Worm (Caenorhabditis elegans) whole organism, young adult: ENCODE data around the gene F10E9.12.
A peak's percentile ranks its signal among the peaks of the same experiment; 100 is the strongest.

ENCODE experiments used
- B0019.2 ChIP-seq: fragments of 200-800 bp; sonication (Bioruptor generic); conservative IDR thresholded peaks from 2 replicates; pipeline ENCODE4 v1.3.6; 2022; ENCODE audit warnings: missing genetic modification reagents, missing genetic modification characterization, missing compliant biosample characterization
- B0035.1 ChIP-seq: sonication (generic microtip); optimal IDR thresholded peaks from 2 replicates; lab custom pipeline; 2016; ENCODE audit warnings: missing genetic modification characterization, mild to moderate bottlenecking, missing compliant biosample characterization, missing genotype, missing genetic modification reagents
- B0261.1 ChIP-seq: sonication (generic microtip); optimal IDR thresholded peaks from 2 replicates; lab custom pipeline; 2016; ENCODE audit warnings: mild to moderate bottlenecking, missing genetic modification characterization, moderate library complexity, missing compliant biosample characterization
- F22D6.2 ChIP-seq: sonication (generic microtip); optimal IDR thresholded peaks from 2 replicates; lab custom pipeline; 2016; ENCODE audit warnings: mild to moderate bottlenecking, missing genetic modification characterization, missing compliant biosample characterization
- F23B12.7 ChIP-seq: sonication (generic microtip); optimal IDR thresholded peaks from 2 replicates; lab custom pipeline; 2017; ENCODE audit warnings: missing genetic modification characterization, mild to moderate bottlenecking, missing compliant biosample characterization, antibody characterized with exemption, moderate library complexity; ENCODE audit not compliant: insufficient read depth
- T26A5.8 ChIP-seq: sonication (generic microtip); optimal IDR thresholded peaks from 2 replicates; lab custom pipeline; 2016; ENCODE audit warnings: missing genetic modification characterization, missing compliant biosample characterization
- Y53F4B.3 ChIP-seq: fragments of 200-800 bp; sonication (Bioruptor generic); IDR thresholded peaks from 2 replicates; pipeline ENCODE4 v1.3.6; 2022; ENCODE audit warnings: missing genetic modification reagents, missing genetic modification characterization, missing compliant biosample characterization
- Y56A3A.18 ChIP-seq: fragments of 200-800 bp; sonication (Bioruptor generic); IDR thresholded peaks from 2 replicates; pipeline ENCODE4 v1.3.6; 2022; ENCODE audit warnings: missing genetic modification reagents, missing genetic modification characterization, missing compliant biosample characterization
- Y79H2A.3 ChIP-seq: fragments of 200-800 bp; sonication (Bioruptor generic); conservative IDR thresholded peaks from 2 replicates; pipeline ENCODE4 v1.3.6; 2022; ENCODE audit warnings: missing genetic modification reagents, missing genetic modification characterization, missing compliant biosample characterization
- ama-1 ChIP-seq, 3 experiments: fragments of 150-350 bp in 1 of 3; sonication (generic microtip) in 2 of 3; optimal IDR thresholded peaks; 2 replicates each; lab custom pipeline; 2014 to 2018; ENCODE audit warnings: missing biosample characterization in 2 of 3, missing genetic modification characterization in 2 of 3, missing genetic modification reagents in 2 of 3
- aptf-2 ChIP-seq: fragments of 200-800 bp; sonication (Bioruptor generic); conservative IDR thresholded peaks from 2 replicates; pipeline ENCODE4 v1.3.6; 2022; ENCODE audit warnings: missing genetic modification reagents, missing genetic modification characterization, missing compliant biosample characterization
- attf-5 ChIP-seq: fragments of 200-800 bp; sonication (Bioruptor generic); optimal IDR thresholded peaks from 2 replicates; lab custom pipeline; 2018; ENCODE audit warnings: mild to moderate bottlenecking, missing genetic modification characterization, missing compliant biosample characterization
- ccch-3 ChIP-seq: fragments of 200-800 bp; sonication (Bioruptor generic); optimal IDR thresholded peaks from 2 replicates; lab custom pipeline; 2018; ENCODE audit warnings: mild to moderate bottlenecking, missing genetic modification characterization, missing compliant biosample characterization
- cebp-1 ChIP-seq, 2 experiments: fragments of 200-800 bp in 1 of 2; sonication (Bioruptor generic) in 1 of 2; sonication (generic microtip) in 1 of 2; IDR thresholded peaks in 1 of 2; optimal IDR thresholded peaks in 1 of 2; 2 replicates each; pipeline versions ENCODE4 v1.3.6 to Lab custom; 2017 to 2022; ENCODE audit warnings: missing compliant biosample characterization in 2 of 2, missing genetic modification characterization in 2 of 2, mild to moderate bottlenecking in 1 of 2, missing genetic modification reagents in 1 of 2, moderate library complexity in 1 of 2
- die-1 ChIP-seq: sonication (generic microtip); optimal IDR thresholded peaks from 2 replicates; lab custom pipeline; 2016; ENCODE audit warnings: missing genotype, mild to moderate bottlenecking, missing genetic modification characterization, missing compliant biosample characterization
- egrh-3 ChIP-seq: fragments of 200-800 bp; sonication (Bioruptor generic); IDR thresholded peaks from 2 replicates; pipeline ENCODE4 v1.3.6; 2022; ENCODE audit warnings: missing genetic modification reagents, missing genetic modification characterization, missing compliant biosample characterization
- ekl-4 ChIP-seq: fragments of 200-800 bp; sonication (Bioruptor generic); IDR thresholded peaks from 2 replicates; pipeline ENCODE4 v1.3.6; 2022; ENCODE audit warnings: missing genetic modification reagents, missing genetic modification characterization, missing compliant biosample characterization
- ets-4 ChIP-seq: fragments of 200-800 bp; sonication (Bioruptor generic); optimal IDR thresholded peaks from 2 replicates; lab custom pipeline; 2018; ENCODE audit warnings: mild to moderate bottlenecking, missing genetic modification characterization, missing compliant biosample characterization
- fkh-3 ChIP-seq: sonication (generic microtip); optimal IDR thresholded peaks from 2 replicates; lab custom pipeline; 2016; ENCODE audit warnings: mild to moderate bottlenecking, missing genetic modification characterization, missing compliant biosample characterization
- hlh-26 ChIP-seq: fragments of 200-800 bp; sonication (Bioruptor generic); conservative IDR thresholded peaks from 2 replicates; pipeline ENCODE4 v1.3.6; 2022; ENCODE audit warnings: missing genetic modification reagents, missing genetic modification characterization, missing compliant biosample characterization
- hsf-1 ChIP-seq: fragments of 200-800 bp; sonication (Bioruptor generic); IDR thresholded peaks from 2 replicates; pipeline ENCODE4 v1.3.6; 2022; ENCODE audit warnings: missing genetic modification reagents, missing genetic modification characterization, missing compliant biosample characterization
- let-526 ChIP-seq: fragments of 200-800 bp; sonication (Bioruptor generic); IDR thresholded peaks from 2 replicates; pipeline ENCODE4 v1.3.6; 2022; ENCODE audit warnings: missing genetic modification reagents, missing genetic modification characterization, missing compliant biosample characterization
- let-607 ChIP-seq, 2 experiments: fragments of 200-800 bp in 1 of 2; sonication (Bioruptor generic) in 1 of 2; sonication (generic microtip) in 1 of 2; optimal IDR thresholded peaks; 2 replicates each; lab custom pipeline; 2016 to 2018; ENCODE audit warnings: mild to moderate bottlenecking in 2 of 2, missing compliant biosample characterization in 2 of 2, missing genetic modification characterization in 2 of 2, moderate library complexity in 2 of 2, missing genotype in 1 of 2
- lin-35 ChIP-seq, 3 experiments: fragments of 150-350 bp in 2 of 3; sonication (generic microtip) in 1 of 3; optimal IDR thresholded peaks; 2 replicates each; lab custom pipeline; 2014 to 2018; ENCODE audit warnings: missing biosample characterization in 3 of 3, missing genetic modification characterization in 3 of 3, missing genetic modification reagents in 3 of 3
- madf-6 ChIP-seq: fragments of 200-800 bp; sonication (Bioruptor generic); IDR thresholded peaks from 2 replicates; pipeline ENCODE4 v1.3.6; 2022; ENCODE audit warnings: missing genetic modification reagents, missing genetic modification characterization, missing compliant biosample characterization
- madf-8 ChIP-seq: fragments of 200-800 bp; sonication (Bioruptor generic); conservative IDR thresholded peaks from 2 replicates; pipeline ENCODE4 v1.3.6; 2022; ENCODE audit warnings: missing genetic modification reagents, missing genetic modification characterization, missing compliant biosample characterization
- mcd-1 ChIP-seq: fragments of 200-800 bp; sonication (Bioruptor generic); IDR thresholded peaks from 2 replicates; pipeline ENCODE4 v1.3.6; 2022; ENCODE audit warnings: missing genetic modification reagents, missing genetic modification characterization, missing compliant biosample characterization
- mel-28 ChIP-seq: sonication (generic microtip); optimal IDR thresholded peaks from 2 replicates; lab custom pipeline; 2016; ENCODE audit warnings: borderline replicate concordance, mild to moderate bottlenecking, missing genetic modification characterization, missing compliant biosample characterization
- nfya-1 ChIP-seq: sonication (generic microtip); optimal IDR thresholded peaks from 2 replicates; lab custom pipeline; 2017; ENCODE audit warnings: antibody characterized with exemption, missing compliant biosample characterization, missing genetic modification characterization, borderline replicate concordance; ENCODE audit not compliant: insufficient read depth
- nfyb-1 ChIP-seq: fragments of 200-800 bp; sonication (Bioruptor generic); IDR thresholded peaks from 2 replicates; pipeline ENCODE4 v1.3.6; 2022; ENCODE audit warnings: missing genetic modification reagents, missing genetic modification characterization, missing compliant biosample characterization
- nhr-179 ChIP-seq: sonication (generic microtip); optimal IDR thresholded peaks from 2 replicates; lab custom pipeline; 2016; ENCODE audit warnings: mild to moderate bottlenecking, missing genetic modification characterization, missing compliant biosample characterization
- nhr-80 ChIP-seq: sonication (generic microtip); optimal IDR thresholded peaks from 2 replicates; lab custom pipeline; 2016; ENCODE audit warnings: missing genetic modification characterization, missing compliant biosample characterization
- pha-4 ChIP-seq: fragments of 150-350 bp; sonication (generic microtip); optimal IDR thresholded peaks from 2 replicates; lab custom pipeline; 2014; ENCODE audit warnings: missing biosample characterization, missing genetic modification reagents, missing genetic modification characterization
- repo-1 ChIP-seq: sonication (generic microtip); optimal IDR thresholded peaks from 2 replicates; lab custom pipeline; 2017; ENCODE audit warnings: mild to moderate bottlenecking, missing genetic modification characterization, missing compliant biosample characterization
- sdz-38 ChIP-seq: sonication (generic microtip); optimal IDR thresholded peaks from 2 replicates; lab custom pipeline; 2016; ENCODE audit warnings: missing genotype, missing genetic modification characterization, missing compliant biosample characterization
- sea-2 ChIP-seq: fragments of 200-800 bp; sonication (Bioruptor generic); IDR thresholded peaks from 2 replicates; pipeline ENCODE4 v1.3.6; 2022; ENCODE audit warnings: missing genetic modification characterization, missing compliant biosample characterization
- snpc-4 ChIP-seq, 5 experiments: fragments of 150-350 bp in 1 of 5; sonication (generic microtip) in 4 of 5; optimal IDR thresholded peaks; 2 replicates each; lab custom pipeline; 2014 to 2018; ENCODE audit warnings: missing genetic modification characterization in 5 of 5, missing biosample characterization in 3 of 5, antibody characterized with exemption in 2 of 5, mild to moderate bottlenecking in 2 of 5, missing compliant biosample characterization in 2 of 5, missing genotype in 2 of 5, moderate library complexity in 2 of 5, missing genetic modification reagents in 1 of 5
- ztf-26 ChIP-seq: sonication (generic microtip); optimal IDR thresholded peaks from 2 replicates; lab custom pipeline; 2017; ENCODE audit warnings: missing genetic modification characterization, missing compliant biosample characterization

The F10E9.12 gene

ce11 chrIII:8319100-8319499 lies 5.2 kb upstream of the F10E9.12 start, which contains the start of gene F10E9.11 (continued):
- TF ChIP-seq cebp-1 (GFP tag; IDR thresholded peaks at IDR 0.05; lab: Robert Waterston, UW): 0 out of 2 replicates have a peak, but pooled peaks have one; percentile 25
- TF ChIP-seq cebp-1 (tag; optimal IDR thresholded peaks at IDR 0.05; lab: Kevin White, UChicago): no peak
- TF ChIP-seq aptf-2 (GFP tag; lab: Robert Waterston, UW): 0 out of 2 replicates have a peak, but pooled peaks have one; percentile 37
- TF ChIP-seq Y53F4B.3: no peak
- TF ChIP-seq Y56A3A.18 (GFP tag; lab: Robert Waterston, UW): no peak
- no peak for TF ChIP-seq sdz-38
- 0 out of 2 replicates have a peak, but pooled peaks have one; percentile 5 for TF ChIP-seq hsf-1 (GFP tag; lab: Robert Waterston, UW)
- TF ChIP-seq nfyb-1 (GFP tag; lab: Robert Waterston, UW): peak; percentile 64
- TF ChIP-seq let-526: peak; percentile 81
- peak; percentile 39 for TF ChIP-seq F23B12.7 (tag; lab: Kevin White, UChicago)
- peak; percentile 62 for TF ChIP-seq ekl-4 (GFP tag; lab: Robert Waterston, UW)
- peak; percentile 74 for TF ChIP-seq B0019.2 (GFP tag; lab: Robert Waterston, UW)
- peak; percentile 11 to 68 (median 28) for TF ChIP-seq lin-35 (GFP tag; optimal IDR thresholded peaks at IDR 0.05; lab: Kevin White, UChicago)
- TF ChIP-seq F22D6.2 (tag; lab: Kevin White, UChicago): no peak
- TF ChIP-seq egrh-3 (GFP tag; lab: Robert Waterston, UW): 0 out of 2 replicates have a peak, but pooled peaks have one; percentile 14
- TF ChIP-seq Y79H2A.3 (GFP tag; lab: Robert Waterston, UW): no peak
- no peak for TF ChIP-seq ama-1 (optimal IDR thresholded peaks at IDR 0.05; lab: Kevin White, UChicago)
- no peak for TF ChIP-seq ama-1 (GFP tag; optimal IDR thresholded peaks at IDR 0.05; lab: Kevin White, UChicago)
- peak; percentile 71 for TF ChIP-seq mcd-1 (GFP tag; lab: Robert Waterston, UW)
- TF ChIP-seq nhr-179: no peak
- TF ChIP-seq ccch-3: no peak
- TF ChIP-seq mel-28 (tag; lab: Kevin White, UChicago): no peak
- no peak for TF ChIP-seq B0261.1 (tag; lab: Kevin White, UChicago)
- no peak for TF ChIP-seq ets-4 (GFP tag; lab: Kevin White, UChicago)
- TF ChIP-seq let-607 (tag; optimal IDR thresholded peaks at IDR 0.05; lab: Kevin White, UChicago): peak in 1 of 2 experiments; percentile 33
- peak; percentile 5 for TF ChIP-seq pha-4 (tag; lab: Kevin White, UChicago)
- TF ChIP-seq repo-1 (tag; lab: Kevin White, UChicago): no peak
- no peak for TF ChIP-seq hlh-26 (GFP tag; lab: Robert Waterston, UW)
- TF ChIP-seq madf-8: peak; percentile 69
- TF ChIP-seq snpc-4 (GFP tag; optimal IDR thresholded peaks at IDR 0.05; lab: Kevin White, UChicago): no peak
- TF ChIP-seq snpc-4 (tag; optimal IDR thresholded peaks at IDR 0.05; lab: Kevin White, UChicago): peak in 2 of 4 experiments; percentile 37 to 56
- TF ChIP-seq madf-6 (GFP tag; lab: Robert Waterston, UW): peak; percentile 84
- TF ChIP-seq sea-2 (GFP tag; lab: Robert Waterston, UW): no peak
- no peak for TF ChIP-seq T26A5.8 (tag; lab: Kevin White, UChicago)
- TF ChIP-seq die-1: no peak
- TF ChIP-seq attf-5 (GFP tag; lab: Kevin White, UChicago): peak; percentile 67
- no peak for TF ChIP-seq nhr-80 (tag; lab: Kevin White, UChicago)
- TF ChIP-seq ztf-26 (tag; lab: Kevin White, UChicago): no peak
- TF ChIP-seq fkh-3 (tag; lab: Kevin White, UChicago): no peak
- TF ChIP-seq nfya-1 (tag; lab: Kevin White, UChicago): no peak
- TF ChIP-seq B0035.1 (tag; lab: Kevin White, UChicago): no peak
